Fruit fly (Drosophila melanogaster): Measurements from ENCODE around the gene CG14712.
A peak's percentile ranks its signal among the peaks of the same experiment; 100 is the strongest.

Gene CG14712

dm6 chr3R:11663441-11663840 lies 34.9 kb downstream of the CG14712 start (continued):
- TF ChIP-seq D19B (GFP tag; optimal IDR thresholded peaks at IDR 0.05) = no peak
- TF ChIP-seq Blimp-1 (GFP tag; optimal IDR thresholded peaks at IDR 0.05) = peak; percentile 50
- TF ChIP-seq CG8388 (GFP tag; optimal IDR thresholded peaks at IDR 0.05) = peak; percentile 34
- peak; percentile 23 for TF ChIP-seq CG4820 (GFP tag; optimal IDR thresholded peaks at IDR 0.05)
- peak; percentile 8 for TF ChIP-seq kah (GFP tag; optimal IDR thresholded peaks at IDR 0.05)
- peak in 1 of 3 experiments; percentile 7 for TF ChIP-seq lola (GFP tag; optimal IDR thresholded peaks at IDR 0.05)
- TF ChIP-seq CG9437 (GFP tag; optimal IDR thresholded peaks at IDR 0.05) = peak; percentile 64
- TF ChIP-seq sd (tag; optimal IDR thresholded peaks at IDR 0.05) = peak; percentile 66
- no peak for TF ChIP-seq CG42726 (GFP tag; IDR thresholded peaks at IDR 0.05; ENCODE audit: partially characterized antibody)
- peak; percentile 50 for TF ChIP-seq D19A (tag; optimal IDR thresholded peaks at IDR 0.05)
- peak; percentile 8 for TF ChIP-seq sug (tag; optimal IDR thresholded peaks at IDR 0.05)
- no peak for TF ChIP-seq crc (GFP tag; optimal IDR thresholded peaks at IDR 0.05)
- TF ChIP-seq prd (optimal IDR thresholded peaks at IDR 0.05) = no peak
- TF ChIP-seq prd (GFP tag; IDR thresholded peaks at IDR 0.05) = peak; percentile 34; the same call in 1 of the 3 replicates
- no peak for TF ChIP-seq CG17612 (GFP tag; IDR thresholded peaks at IDR 0.05)
- peak; percentile 35; the same call in 1 of the 2 replicates for TF ChIP-seq ttk (GFP tag; IDR thresholded peaks at IDR 0.05)
- peak; percentile 12 for TF ChIP-seq Deaf1 (tag; optimal IDR thresholded peaks at IDR 0.05)
- TF ChIP-seq phol (tag; optimal IDR thresholded peaks at IDR 0.05) = peak; percentile 61
- peak; percentile 45 for TF ChIP-seq Fer1 (GFP tag; optimal IDR thresholded peaks at IDR 0.05)
- TF ChIP-seq hb (GFP tag; IDR thresholded peaks at IDR 0.05; ENCODE audit: partially characterized antibody) = no peak
- TF ChIP-seq CG2712 (tag; optimal IDR thresholded peaks at IDR 0.05) = peak; percentile 57
- no peak for TF ChIP-seq hkb (optimal IDR thresholded peaks at IDR 0.05)
- TF ChIP-seq hkb (GFP tag; IDR thresholded peaks at IDR 0.05) = peak; percentile 38; the same call in 1 of the 2 replicates
- no peak for TF ChIP-seq pros (GFP tag; optimal IDR thresholded peaks at IDR 0.05)
- peak; percentile 49 for TF ChIP-seq CG10209 (GFP tag; optimal IDR thresholded peaks at IDR 0.05)
- peak; percentile 26 for TF ChIP-seq tap (tag; optimal IDR thresholded peaks at IDR 0.05)
- TF ChIP-seq bsh (GFP tag; optimal IDR thresholded peaks at IDR 0.05) = peak in 1 of 2 experiments; percentile 31
- TF ChIP-seq Mrtf (GFP tag; IDR thresholded peaks at IDR 0.05) = 0 out of 3 replicates have a peak, but pooled peaks have one; percentile 22
- peak; percentile 39; the same call in 1 of the 3 replicates for TF ChIP-seq tgo (GFP tag; IDR thresholded peaks at IDR 0.05)
- peak; percentile 24 for TF ChIP-seq az2 (GFP tag; optimal IDR thresholded peaks at IDR 0.05)
- no peak for TF ChIP-seq CG12155 (GFP tag; optimal IDR thresholded peaks at IDR 0.05)
- no peak; the same call in 2 of the 3 replicates for TF ChIP-seq B-H1 (GFP tag; IDR thresholded peaks at IDR 0.05)
- TF ChIP-seq row (GFP tag; IDR thresholded peaks at IDR 0.05) = peak; percentile 61
- TF ChIP-seq gcm (GFP tag; optimal IDR thresholded peaks at IDR 0.05) = peak; percentile 27
- peak; percentile 38; the same call in 1 of the 3 replicates for TF ChIP-seq dysf (GFP tag; IDR thresholded peaks at IDR 0.05)
- no peak for TF ChIP-seq tll (GFP tag; optimal IDR thresholded peaks at IDR 0.05)
- TF ChIP-seq CG7357 (GFP tag; IDR thresholded peaks at IDR 0.05) = peak; percentile 38; the same call in 1 of the 3 replicates
- no peak for TF ChIP-seq zen2 (GFP tag; IDR thresholded peaks at IDR 0.05; ENCODE audit: partially characterized antibody)
- TF ChIP-seq ftz-f1 (GFP tag; optimal IDR thresholded peaks at IDR 0.05) = peak; percentile 63
- TF ChIP-seq ind (GFP tag; optimal IDR thresholded peaks at IDR 0.05) = peak; percentile 34
- 0 out of 3 replicates have a peak, but pooled peaks have one; percentile 34 for TF ChIP-seq CG34422 (GFP tag; IDR thresholded peaks at IDR 0.05)
- peak; percentile 19 for TF ChIP-seq CG2875 (GFP tag; optimal IDR thresholded peaks at IDR 0.05)
- TF ChIP-seq CG5180 (GFP tag; optimal IDR thresholded peaks at IDR 0.05) = peak; percentile 13
- TF ChIP-seq nmo (GFP tag; optimal IDR thresholded peaks at IDR 0.05) = peak; percentile 63
- no peak for TF ChIP-seq NC2β (GFP tag; optimal IDR thresholded peaks at IDR 0.05)
- TF ChIP-seq CG11695 (GFP tag; IDR thresholded peaks at IDR 0.05) = 0 out of 3 replicates have a peak, but pooled peaks have one; percentile 11

All from whole organism, embryonic.